Worm (Caenorhabditis elegans): ENCODE data around the gene ttr-12.

DNA sequence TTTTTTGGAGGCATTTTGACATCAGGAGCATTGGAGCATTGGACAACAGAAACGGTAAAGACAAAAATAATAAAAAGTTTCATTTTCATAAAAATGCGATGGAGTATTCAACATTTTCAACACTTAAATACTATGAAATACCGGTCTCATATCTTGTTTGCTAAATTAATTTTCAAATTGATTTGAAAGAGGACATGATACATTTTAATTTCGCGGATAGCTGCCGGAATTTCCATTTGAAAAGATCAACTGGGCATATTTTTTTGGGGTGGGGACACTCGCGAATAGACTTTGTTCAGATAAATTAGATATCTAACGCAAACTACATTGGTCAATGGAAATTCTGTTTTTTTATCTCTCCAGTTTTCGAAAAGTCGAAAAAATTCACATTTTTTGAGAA lies 13.8 kb downstream of the ttr-12 start, which contains the start of gene F26F2.10:
- TF ChIP-seq cog-1 (tag; optimal IDR thresholded peaks at IDR 0.05) (no peak), ztf-23 (GFP tag; IDR thresholded peaks at IDR 0.05) (no peak), med-1 (GFP tag; optimal IDR thresholded peaks at IDR 0.05; ENCODE audit: insufficient read depth) (no peak), ztf-29 (GFP tag; IDR thresholded peaks at IDR 0.05) (no peak), ref-1 (GFP tag; conservative IDR thresholded peaks at IDR 0.05) (no peak), flt-1 (GFP tag; IDR thresholded peaks at IDR 0.05) (no peak)
